Fruit fly (Drosophila melanogaster): ENCODE results near the gene by.

Gene by

DNA sequence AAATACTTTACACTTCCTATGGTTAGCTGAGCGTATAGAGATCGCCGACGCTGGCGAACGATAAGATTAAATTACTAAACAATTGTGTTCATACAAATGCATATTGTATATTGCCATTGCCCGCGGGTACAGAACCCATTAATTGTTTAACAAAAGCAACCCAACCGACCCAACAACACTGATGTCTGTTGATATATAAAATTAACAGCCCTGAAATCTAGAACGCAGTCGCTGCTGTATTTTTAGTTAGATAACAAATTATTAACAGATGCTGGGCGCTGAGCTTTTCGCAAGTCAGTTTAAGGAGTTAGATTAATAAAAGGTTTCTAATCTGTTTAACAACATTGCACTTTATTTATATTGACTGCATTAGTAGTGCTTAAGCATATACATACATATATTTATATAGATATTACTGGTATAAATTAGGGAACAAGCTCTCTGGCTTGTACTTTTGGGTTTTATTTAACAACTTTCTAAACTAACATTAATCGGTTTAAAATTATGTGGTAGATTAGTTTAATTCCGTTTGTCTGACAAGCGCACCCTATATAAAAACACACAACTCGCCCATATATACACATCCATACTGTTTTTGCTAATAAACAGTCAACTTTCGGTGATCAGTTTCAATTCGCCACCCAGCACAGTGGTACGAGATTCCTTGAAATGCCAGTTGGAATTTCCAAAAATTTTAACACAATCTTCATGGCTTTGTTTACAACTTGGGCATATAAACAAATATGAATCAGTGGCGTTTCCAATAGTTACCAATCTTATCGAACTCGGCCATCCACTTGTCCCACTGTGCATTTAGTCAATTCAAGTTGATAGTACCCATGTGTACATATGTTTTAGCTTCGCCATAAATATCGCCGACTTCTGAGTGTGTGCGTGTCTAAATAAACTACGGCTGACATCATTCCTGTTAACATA is 4.6 kb downstream of the by start (continued):
- TF ChIP-seq ssp (GFP tag; IDR thresholded peaks at IDR 0.05) = peak; percentile 74
- peak; percentile 95 for TF ChIP-seq CG14441 (GFP tag; IDR thresholded peaks at IDR 0.05)
- TF ChIP-seq Med (GFP tag) = peak; percentile 100
- no peak for TF ChIP-seq oc (tag; optimal IDR thresholded peaks at IDR 0.05)
- peak; percentile 90 for TF ChIP-seq Xrp1 (GFP tag; IDR thresholded peaks at IDR 0.05)
- no peak for TF ChIP-seq amos (GFP tag; IDR thresholded peaks at IDR 0.05; ENCODE audit: partially characterized antibody)
- peak; percentile 74 for TF ChIP-seq slp2 (GFP tag; optimal IDR thresholded peaks at IDR 0.05)
- peak; percentile 91 for TF ChIP-seq cas (GFP tag; IDR thresholded peaks at IDR 0.05)
- TF ChIP-seq CG4820 (GFP tag; optimal IDR thresholded peaks at IDR 0.05) = peak; percentile 81
- peak; percentile 95 for TF ChIP-seq Fer3 (tag; optimal IDR thresholded peaks at IDR 0.05)

- TF ChIP-seq kni (GFP tag; optimal IDR thresholded peaks at IDR 0.05) (peak; percentile 56), run (tag; optimal IDR thresholded peaks at IDR 0.05) (no peak), grn (GFP tag; optimal IDR thresholded peaks at IDR 0.05) (peak; percentile 62), CG4328 (GFP tag; optimal IDR thresholded peaks at IDR 0.05) (peak; percentile 15), CG8281 (tag; optimal IDR thresholded peaks at IDR 0.05) (peak; percentile 1), CG12219 (GFP tag; optimal IDR thresholded peaks at IDR 0.05) (peak; percentile 34), CG8388 (GFP tag; optimal IDR thresholded peaks at IDR 0.05) (peak; percentile 15), CG17385 (GFP tag; optimal IDR thresholded peaks at IDR 0.05) (no peak), cg (GFP tag; optimal IDR thresholded peaks at IDR 0.05) (peak; percentile 75), CG4424 (GFP tag; optimal IDR thresholded peaks at IDR 0.05) (peak; percentile 98), Pdp1 (GFP tag; optimal IDR thresholded peaks at IDR 0.05) (peak in 1 of 2 experiments; percentile 76), Hr78 (GFP tag; optimal IDR thresholded peaks at IDR 0.05) (peak in 1 of 2 experiments; percentile 67), CG10462 (GFP tag; optimal IDR thresholded peaks at IDR 0.05) (peak; percentile 52), CG6813 (GFP tag; optimal IDR thresholded peaks at IDR 0.05) (peak; percentile 24), CG15696 (tag; optimal IDR thresholded peaks at IDR 0.05) (no peak)
Observed at dm6 chr3R:9516400-9516852, 16.4 kb downstream of the by start.

DNA sequence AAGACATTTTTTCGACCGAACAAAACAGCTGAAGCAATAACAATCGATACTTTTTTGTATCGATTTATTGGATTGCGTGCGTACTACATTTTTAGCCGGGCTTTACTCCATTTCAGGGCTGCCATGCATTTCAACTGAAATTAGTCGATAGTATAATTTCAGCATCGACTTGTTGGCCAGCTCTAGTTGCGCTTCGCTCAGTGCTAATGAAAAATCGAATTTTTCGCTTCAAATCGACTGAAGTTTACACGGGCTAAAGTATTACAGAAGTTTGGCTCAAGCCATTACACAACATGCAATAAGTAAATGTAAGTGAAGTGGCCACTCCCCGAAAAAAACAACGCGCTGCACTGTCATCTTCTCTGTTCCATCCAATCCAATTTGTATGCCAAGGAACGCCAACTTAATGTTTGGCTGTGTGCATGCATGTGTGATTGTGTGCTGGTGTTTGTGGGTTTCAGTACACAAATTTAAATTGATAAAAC is 16.9 kb downstream of the by start, which contains the start of the genes mRpL47, CG8176 and Kdm3:
Gene mRpL47, minus strand, starts transcription at position 49 of the 485 bp plus-strand sequence.
Gene CG8176, plus strand, starts transcription at position 148 of the 485 bp plus-strand sequence.
Gene Kdm3, plus strand, starts transcription at position 148 of the 485 bp plus-strand sequence.
- no peak for TF ChIP-seq CG15479 (GFP tag; optimal IDR thresholded peaks at IDR 0.05)
- TF ChIP-seq phol (tag; optimal IDR thresholded peaks at IDR 0.05) = peak; percentile 87
- TF ChIP-seq mam (GFP tag; optimal IDR thresholded peaks at IDR 0.05) = peak; percentile 90
- TF ChIP-seq nerfin-1 (tag; optimal IDR thresholded peaks at IDR 0.05) = peak; percentile 81
- no peak for TF ChIP-seq mld (GFP tag; IDR thresholded peaks at IDR 0.05; ENCODE audit: partially characterized antibody)
- TF ChIP-seq Hsf (GFP tag; optimal IDR thresholded peaks at IDR 0.05) = peak; percentile 66
- peak; percentile 79 for TF ChIP-seq pum (GFP tag; optimal IDR thresholded peaks at IDR 0.05)
- TF ChIP-seq repo (GFP tag; optimal IDR thresholded peaks at IDR 0.05) = peak; percentile 80
- TF ChIP-seq CG8944 (GFP tag; optimal IDR thresholded peaks at IDR 0.05) = peak; percentile 68
- peak; percentile 60 for TF ChIP-seq CG9609 (GFP tag; optimal IDR thresholded peaks at IDR 0.05)
- TF ChIP-seq Mes4 (GFP tag; optimal IDR thresholded peaks at IDR 0.05) = no peak
- TF ChIP-seq HmgD (GFP tag; optimal IDR thresholded peaks at IDR 0.05) = peak; percentile 97
- TF ChIP-seq NC2β (GFP tag; optimal IDR thresholded peaks at IDR 0.05) = peak; percentile 78
- TF ChIP-seq kni (GFP tag; optimal IDR thresholded peaks at IDR 0.05) = no peak
- peak; percentile 90 for TF ChIP-seq CG12659 (GFP tag; optimal IDR thresholded peaks at IDR 0.05)
- peak; percentile 45 for TF ChIP-seq CG4820 (GFP tag; optimal IDR thresholded peaks at IDR 0.05)
- TF ChIP-seq croc (GFP tag; conservative IDR thresholded peaks at IDR 0.05) = no peak
- TF ChIP-seq dpn (GFP tag; optimal IDR thresholded peaks at IDR 0.05) = peak; percentile 78
- peak; percentile 61 for TF ChIP-seq NfI (GFP tag; optimal IDR thresholded peaks at IDR 0.05)
- peak; percentile 89 for TF ChIP-seq dm (GFP tag; optimal IDR thresholded peaks at IDR 0.05)
- TF ChIP-seq CG5180 (GFP tag; optimal IDR thresholded peaks at IDR 0.05) = no peak
- TF ChIP-seq usp (GFP tag; optimal IDR thresholded peaks at IDR 0.05) = no peak
